Worm (Caenorhabditis elegans): ENCODE data around the gene T03F6.3.

Gene T03F6.3

DNA sequence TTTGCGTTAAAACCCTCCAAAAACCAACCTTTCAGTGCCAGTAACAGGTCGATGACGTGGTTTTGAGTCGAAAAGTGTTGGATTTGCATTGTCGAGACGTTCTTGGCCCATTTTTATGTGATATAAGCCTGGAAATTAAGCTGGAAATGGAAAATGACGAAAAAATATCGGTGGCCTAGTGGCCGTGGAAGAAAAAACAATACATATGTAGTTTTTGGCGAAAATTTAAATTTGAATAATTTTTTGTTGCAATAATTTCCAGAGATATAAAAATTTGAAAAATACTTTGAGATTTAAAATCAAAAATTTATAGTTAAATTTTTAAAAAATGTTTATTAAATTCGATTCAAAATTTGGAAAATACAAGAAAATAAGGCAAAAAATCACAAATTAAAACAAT lies 50.2 kb downstream of the T03F6.3 start, which contains the start of gene ciao-2B:
Gene ciao-2B (minus strand): TSS at position 130 of the 400 bp plus-strand sequence.
- no peak for TF ChIP-seq nhr-76 (tag; optimal IDR thresholded peaks at IDR 0.05)
- no peak for TF ChIP-seq nhr-77 (tag; optimal IDR thresholded peaks at IDR 0.05)
- TF ChIP-seq nfya-1 (tag; optimal IDR thresholded peaks at IDR 0.05; ENCODE audit: insufficient read depth), result peak; percentile 44
- TF ChIP-seq lin-15B (tag; optimal IDR thresholded peaks at IDR 0.05), result peak; percentile 23
- no peak for TF ChIP-seq tbx-2 (tag; optimal IDR thresholded peaks at IDR 0.05)
- TF ChIP-seq skn-1 (tag; optimal IDR thresholded peaks at IDR 0.05), result peak; percentile 24
- TF ChIP-seq elt-3 (tag; optimal IDR thresholded peaks at IDR 0.05), result no peak
- TF ChIP-seq fkh-2 (tag; optimal IDR thresholded peaks at IDR 0.05), result no peak
- no peak for TF ChIP-seq aly-2 (tag; optimal IDR thresholded peaks at IDR 0.05)
- TF ChIP-seq pha-4 (tag; optimal IDR thresholded peaks at IDR 0.05), result peak; percentile 57
- peak; percentile 27 for TF ChIP-seq ceh-28 (tag; optimal IDR thresholded peaks at IDR 0.05)
- TF ChIP-seq lin-39 (tag; optimal IDR thresholded peaks at IDR 0.05), result no peak
- no peak for TF ChIP-seq unc-39 (tag; optimal IDR thresholded peaks at IDR 0.05)
- TF ChIP-seq egl-5 (tag; optimal IDR thresholded peaks at IDR 0.05), result no peak
- TF ChIP-seq ztf-4 (tag; optimal IDR thresholded peaks at IDR 0.05), result no peak
- no peak for TF ChIP-seq eor-1 (tag; optimal IDR thresholded peaks at IDR 0.05)
- TF ChIP-seq nhr-67 (tag; optimal IDR thresholded peaks at IDR 0.05), result no peak
- TF ChIP-seq R02D3.7 (tag; optimal IDR thresholded peaks at IDR 0.05), result no peak
- no peak for TF ChIP-seq zag-1 (tag; optimal IDR thresholded peaks at IDR 0.05)
- no peak for TF ChIP-seq nhr-23 (tag; optimal IDR thresholded peaks at IDR 0.05)
